1 fruit fly cellular context compared by ENCODE assay signal in the genomic region with DNA sequence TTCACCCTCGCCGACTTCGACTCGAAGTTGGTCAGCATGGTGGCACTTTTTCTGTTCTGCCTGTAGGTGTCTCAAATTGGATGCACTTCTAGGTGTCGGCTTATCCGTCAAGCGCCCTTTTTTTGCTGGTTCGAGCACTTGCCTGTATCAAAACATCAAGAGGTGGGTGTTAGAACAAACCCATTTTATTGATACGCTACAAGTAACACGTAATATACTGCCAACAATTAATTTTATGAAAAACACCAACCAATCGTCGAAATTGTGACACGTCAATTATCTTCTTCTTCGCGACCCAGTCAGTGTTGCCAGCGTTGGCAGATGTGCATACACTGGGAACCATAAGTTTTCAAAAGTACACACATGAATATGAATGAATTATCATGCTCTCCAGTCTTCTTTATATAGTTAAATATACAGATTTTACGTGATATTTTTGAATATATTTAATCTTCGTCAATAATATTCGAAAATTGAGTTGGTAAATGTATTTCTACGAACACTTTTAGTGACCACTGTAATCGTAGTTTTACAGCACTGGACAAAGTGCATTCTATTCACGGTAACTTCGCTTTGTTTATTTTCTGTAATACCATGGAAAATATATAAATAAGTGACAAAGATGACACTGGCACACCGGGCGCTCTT.
TF ChIP-seq lines count a peak whose summit lies in the region.

A gene (minus strand): TSS at position 280 of the 648 bp plus-strand sequence.
A gene (plus strand): TSS at position 548 of the 648 bp plus-strand sequence.

TF ChIP-seq in whole organism, embryonic, 481 proteins besides CTCF, POLR2A, EP300 and RAD21 (continued from another document and continues in another):
- peak; percentile 71 for TF ChIP-seq CG5180 (GFP tag; optimal IDR thresholded peaks at IDR 0.05; lab: Kevin White, UChicago)
- TF ChIP-seq CG9437 (GFP tag; optimal IDR thresholded peaks at IDR 0.05; lab: Kevin White, UChicago): peak; percentile 94
- TF ChIP-seq CG16815 (GFP tag; optimal IDR thresholded peaks at IDR 0.05; lab: Kevin White, UChicago): peak; percentile 95
- peak; percentile 96 for TF ChIP-seq H15 (GFP tag; IDR thresholded peaks at IDR 0.05; lab: Robert Waterston, UW)
- peak; percentile 88 for TF ChIP-seq tx (GFP tag; optimal IDR thresholded peaks at IDR 0.05; lab: Kevin White, UChicago)
- TF ChIP-seq mld (GFP tag; IDR thresholded peaks at IDR 0.05; lab: Robert Waterston, UW; ENCODE audit: partially characterized antibody): no peak
- peak; percentile 95 for TF ChIP-seq CG2202 (tag; optimal IDR thresholded peaks at IDR 0.05; lab: Kevin White, UChicago)
- no peak for TF ChIP-seq CG1832 (GFP tag; optimal IDR thresholded peaks at IDR 0.05; lab: Kevin White, UChicago)
- peak; percentile 24 for TF ChIP-seq gfzf (GFP tag; optimal IDR thresholded peaks at IDR 0.05; lab: Kevin White, UChicago)
- TF ChIP-seq Lhr (GFP tag; optimal IDR thresholded peaks at IDR 0.05; lab: Kevin White, UChicago): peak; percentile 88
- TF ChIP-seq Mrtf (GFP tag; IDR thresholded peaks at IDR 0.05; lab: Robert Waterston, UW): peak; percentile 95
- TF ChIP-seq Max (GFP tag; optimal IDR thresholded peaks at IDR 0.05; lab: Kevin White, UChicago): peak; percentile 93
- peak; percentile 90 for TF ChIP-seq CG10147 (GFP tag; optimal IDR thresholded peaks at IDR 0.05; lab: Kevin White, UChicago)
- TF ChIP-seq eve (GFP tag; optimal IDR thresholded peaks at IDR 0.05; lab: Kevin White, UChicago): no peak
- TF ChIP-seq eyg (GFP tag; optimal IDR thresholded peaks at IDR 0.05; lab: Kevin White, UChicago): peak; percentile 83
- peak; percentile 89 for TF ChIP-seq Usf (GFP tag; optimal IDR thresholded peaks at IDR 0.05; lab: Kevin White, UChicago)
- peak; percentile 86 for TF ChIP-seq Hmx (GFP tag; optimal IDR thresholded peaks at IDR 0.05; lab: Kevin White, UChicago)
- TF ChIP-seq fd96Cb (tag; optimal IDR thresholded peaks at IDR 0.05; lab: Kevin White, UChicago): peak; percentile 91
- peak; percentile 96 for TF ChIP-seq Fer3 (tag; optimal IDR thresholded peaks at IDR 0.05; lab: Kevin White, UChicago)
- TF ChIP-seq NC2β (GFP tag; optimal IDR thresholded peaks at IDR 0.05; lab: Kevin White, UChicago): peak; percentile 88
- TF ChIP-seq CG14965 (GFP tag; optimal IDR thresholded peaks at IDR 0.05; lab: Kevin White, UChicago; ENCODE audit: borderline replicate concordance): peak; percentile 47
- TF ChIP-seq Med (GFP tag; lab: Kevin White, UChicago): peak; percentile 99
- TF ChIP-seq CG4820 (GFP tag; optimal IDR thresholded peaks at IDR 0.05; lab: Kevin White, UChicago): peak; percentile 88
- peak; percentile 91 for TF ChIP-seq pum (GFP tag; optimal IDR thresholded peaks at IDR 0.05; lab: Kevin White, UChicago)
- TF ChIP-seq CG11696 (GFP tag; IDR thresholded peaks at IDR 0.05; lab: Robert Waterston, UW): peak; percentile 88
- TF ChIP-seq MBD-R2 (GFP tag; IDR thresholded peaks at IDR 0.05; lab: Robert Waterston, UW): peak; percentile 99
- TF ChIP-seq Elba2 (GFP tag; optimal IDR thresholded peaks at IDR 0.05; lab: Kevin White, UChicago): peak; percentile 87
- peak; percentile 96 for TF ChIP-seq bab2 (GFP tag; optimal IDR thresholded peaks at IDR 0.05; lab: Kevin White, UChicago)
- no peak for TF ChIP-seq Asciz (GFP tag; optimal IDR thresholded peaks at IDR 0.05; lab: Kevin White, UChicago)
- peak; percentile 92 for TF ChIP-seq ssp (GFP tag; IDR thresholded peaks at IDR 0.05; lab: Robert Waterston, UW)
- peak; percentile 95 for TF ChIP-seq CG1233 (GFP tag; optimal IDR thresholded peaks at IDR 0.05; lab: Kevin White, UChicago)
- no peak for TF ChIP-seq z (GFP tag; IDR thresholded peaks at IDR 0.05; lab: Robert Waterston, UW)
- peak; percentile 85 for TF ChIP-seq grn (GFP tag; optimal IDR thresholded peaks at IDR 0.05; lab: Kevin White, UChicago)
- TF ChIP-seq CG2120 (GFP tag; optimal IDR thresholded peaks at IDR 0.05; lab: Kevin White, UChicago): peak; percentile 98
- TF ChIP-seq CG11247 (GFP tag; IDR thresholded peaks at IDR 0.05; lab: Robert Waterston, UW): peak; percentile 94
- TF ChIP-seq CG12104 (GFP tag; optimal IDR thresholded peaks at IDR 0.05; lab: Kevin White, UChicago): peak; percentile 95
- peak; percentile 93 for TF ChIP-seq tin (GFP tag; optimal IDR thresholded peaks at IDR 0.05; lab: Kevin White, UChicago)
- TF ChIP-seq CG32772 (GFP tag; IDR thresholded peaks at IDR 0.05; lab: Robert Waterston, UW): peak; percentile 96
- peak; percentile 99 for TF ChIP-seq CG7839 (tag; optimal IDR thresholded peaks at IDR 0.05; lab: Kevin White, UChicago)
- TF ChIP-seq CG34224 (GFP tag; IDR thresholded peaks at IDR 0.05; lab: Robert Waterston, UW; ENCODE audit: partially characterized antibody): 0 out of 3 replicates have a peak, but pooled peaks have one; percentile 38
- peak; percentile 87 for TF ChIP-seq peb (GFP tag; IDR thresholded peaks at IDR 0.05; lab: Robert Waterston, UW)
- peak; percentile 92 for TF ChIP-seq BtbVII (GFP tag; optimal IDR thresholded peaks at IDR 0.05; lab: Kevin White, UChicago)
- TF ChIP-seq CG17359 (tag; optimal IDR thresholded peaks at IDR 0.05; lab: Kevin White, UChicago): peak; percentile 95
- TF ChIP-seq NFAT (GFP tag; IDR thresholded peaks at IDR 0.05; lab: Robert Waterston, UW): peak; percentile 96
- peak; percentile 83 for TF ChIP-seq scrt (GFP tag; optimal IDR thresholded peaks at IDR 0.05; lab: Kevin White, UChicago)
- peak; percentile 95 for TF ChIP-seq CG15601 (tag; optimal IDR thresholded peaks at IDR 0.05; lab: Kevin White, UChicago)
- TF ChIP-seq B-H2 (GFP tag; optimal IDR thresholded peaks at IDR 0.05; lab: Kevin White, UChicago): peak; percentile 94
- TF ChIP-seq CG3726 (GFP tag; IDR thresholded peaks at IDR 0.05; lab: Robert Waterston, UW): peak; percentile 93
- TF ChIP-seq CG31388 (GFP tag; optimal IDR thresholded peaks at IDR 0.05; lab: Kevin White, UChicago): peak; percentile 89
- TF ChIP-seq MTF-1 (GFP tag; optimal IDR thresholded peaks at IDR 0.05; lab: Kevin White, UChicago; ENCODE audit: borderline replicate concordance): peak; percentile 83
- peak; percentile 95 for TF ChIP-seq CG1529 (GFP tag; optimal IDR thresholded peaks at IDR 0.05; lab: Kevin White, UChicago)
- no peak for TF ChIP-seq unc-4 (GFP tag; IDR thresholded peaks at IDR 0.05; lab: Robert Waterston, UW; ENCODE audit: partially characterized antibody)
- TF ChIP-seq phol (tag; optimal IDR thresholded peaks at IDR 0.05; lab: Kevin White, UChicago): peak; percentile 93
- TF ChIP-seq CG34376 (GFP tag; optimal IDR thresholded peaks at IDR 0.05; lab: Kevin White, UChicago): peak; percentile 89
- TF ChIP-seq CG6791 (GFP tag; IDR thresholded peaks at IDR 0.05; lab: Robert Waterston, UW; ENCODE audit: partially characterized antibody): no peak
- TF ChIP-seq Rx (GFP tag; IDR thresholded peaks at IDR 0.05; lab: Robert Waterston, UW): peak; percentile 92
- peak; percentile 97 for TF ChIP-seq Abd-B (GFP tag; optimal IDR thresholded peaks at IDR 0.05; lab: Kevin White, UChicago)
- TF ChIP-seq CG15073 (GFP tag; optimal IDR thresholded peaks at IDR 0.05; lab: Kevin White, UChicago): peak; percentile 78
- TF ChIP-seq Dip2 (GFP tag; IDR thresholded peaks at IDR 0.05; lab: Robert Waterston, UW): peak; percentile 53
- TF ChIP-seq CrebB (tag; optimal IDR thresholded peaks at IDR 0.05; lab: Kevin White, UChicago): peak; percentile 95
- TF ChIP-seq Gug (GFP tag; IDR thresholded peaks at IDR 0.05; lab: Robert Waterston, UW): peak; percentile 90
- peak; percentile 91 for TF ChIP-seq CG12744 (GFP tag; optimal IDR thresholded peaks at IDR 0.05; lab: Kevin White, UChicago)
- TF ChIP-seq CG1024 (GFP tag; IDR thresholded peaks at IDR 0.05; lab: Robert Waterston, UW): peak; percentile 77
- TF ChIP-seq CG10274 (GFP tag; optimal IDR thresholded peaks at IDR 0.05; lab: Kevin White, UChicago): peak; percentile 61
- TF ChIP-seq dati (GFP tag; IDR thresholded peaks at IDR 0.05; lab: Robert Waterston, UW): peak; percentile 88
- TF ChIP-seq dm (GFP tag; optimal IDR thresholded peaks at IDR 0.05; lab: Kevin White, UChicago): peak; percentile 82
- TF ChIP-seq usp (GFP tag; optimal IDR thresholded peaks at IDR 0.05; lab: Kevin White, UChicago): no peak
- peak; percentile 98 for TF ChIP-seq otp (GFP tag; IDR thresholded peaks at IDR 0.05; lab: Robert Waterston, UW)
- peak; percentile 95 for TF ChIP-seq CG9215 (GFP tag; IDR thresholded peaks at IDR 0.05; lab: Robert Waterston, UW)
- TF ChIP-seq CG17829 (tag; optimal IDR thresholded peaks at IDR 0.05; lab: Kevin White, UChicago): peak; percentile 95
- peak; percentile 94 for TF ChIP-seq CG8765 (GFP tag; IDR thresholded peaks at IDR 0.05; lab: Robert Waterston, UW)
- TF ChIP-seq Pdp1 (GFP tag; optimal IDR thresholded peaks at IDR 0.05; lab: Kevin White, UChicago): peak; percentile 93 to 96
- TF ChIP-seq ap (GFP tag; IDR thresholded peaks at IDR 0.05; lab: Robert Waterston, UW): peak; percentile 97
- TF ChIP-seq HLH3B (GFP tag; IDR thresholded peaks at IDR 0.05; lab: Robert Waterston, UW): peak; percentile 95
- TF ChIP-seq Ssrp (tag; optimal IDR thresholded peaks at IDR 0.05; lab: Kevin White, UChicago): peak; percentile 96
- peak; percentile 84 for TF ChIP-seq fu2 (GFP tag; optimal IDR thresholded peaks at IDR 0.05; lab: Kevin White, UChicago)
- TF ChIP-seq vfl (GFP tag; optimal IDR thresholded peaks at IDR 0.05; lab: Kevin White, UChicago): peak; percentile 94
- peak; percentile 98 for TF ChIP-seq CG32767 (GFP tag; IDR thresholded peaks at IDR 0.05; lab: Robert Waterston, UW)
- peak; percentile 88 for TF ChIP-seq ERR (GFP tag; optimal IDR thresholded peaks at IDR 0.05; lab: Kevin White, UChicago)
- peak; percentile 98 for TF ChIP-seq unpg (GFP tag; optimal IDR thresholded peaks at IDR 0.05; lab: Kevin White, UChicago)
- TF ChIP-seq her (GFP tag; optimal IDR thresholded peaks at IDR 0.05; lab: Kevin White, UChicago): peak; percentile 69
- peak; percentile 91 for TF ChIP-seq CG10979 (tag; optimal IDR thresholded peaks at IDR 0.05; lab: Kevin White, UChicago)
- no peak for TF ChIP-seq D (optimal IDR thresholded peaks at IDR 0.05; lab: Kevin White, UChicago)
- peak; percentile 88 for TF ChIP-seq D (GFP tag; optimal IDR thresholded peaks at IDR 0.05; lab: Kevin White, UChicago)
- TF ChIP-seq CG2678 (tag; optimal IDR thresholded peaks at IDR 0.05; lab: Kevin White, UChicago): peak; percentile 97
- TF ChIP-seq rib (GFP tag; IDR thresholded peaks at IDR 0.05; lab: Robert Waterston, UW): peak; percentile 97
- peak; percentile 95 for TF ChIP-seq stc (GFP tag; IDR thresholded peaks at IDR 0.05; lab: Robert Waterston, UW)
- TF ChIP-seq CG3281 (GFP tag; optimal IDR thresholded peaks at IDR 0.05; lab: Kevin White, UChicago): peak; percentile 91
- TF ChIP-seq Drgx (GFP tag; IDR thresholded peaks at IDR 0.05; lab: Robert Waterston, UW): peak; percentile 96
- TF ChIP-seq kay (GFP tag; optimal IDR thresholded peaks at IDR 0.05; lab: Kevin White, UChicago): peak; percentile 91
- peak; percentile 85 for TF ChIP-seq Atf3 (GFP tag; optimal IDR thresholded peaks at IDR 0.05; lab: Kevin White, UChicago)
- peak; percentile 65 for TF ChIP-seq en (GFP tag; optimal IDR thresholded peaks at IDR 0.05; lab: Kevin White, UChicago)
- TF ChIP-seq CG10267 (tag; optimal IDR thresholded peaks at IDR 0.05; lab: Kevin White, UChicago): peak; percentile 100
- peak; percentile 65 for TF ChIP-seq danr (GFP tag; IDR thresholded peaks at IDR 0.05; lab: Robert Waterston, UW)
- peak; percentile 78 for TF ChIP-seq CkIIα-i1 (GFP tag; IDR thresholded peaks at IDR 0.05; lab: Robert Waterston, UW)
- TF ChIP-seq ftz-f1 (GFP tag; optimal IDR thresholded peaks at IDR 0.05; lab: Kevin White, UChicago): peak; percentile 39
- peak; percentile 62 for TF ChIP-seq CG10565 (GFP tag; optimal IDR thresholded peaks at IDR 0.05; lab: Kevin White, UChicago)
- TF ChIP-seq CG33557 (GFP tag; optimal IDR thresholded peaks at IDR 0.05; lab: Kevin White, UChicago): peak; percentile 95
- peak; percentile 92 for TF ChIP-seq Lim3 (GFP tag; IDR thresholded peaks at IDR 0.05; lab: Robert Waterston, UW)
- TF ChIP-seq Jarid2 (GFP tag; optimal IDR thresholded peaks at IDR 0.05; lab: Kevin White, UChicago): peak; percentile 11
- TF ChIP-seq bigmax (GFP tag; optimal IDR thresholded peaks at IDR 0.05; lab: Kevin White, UChicago): peak; percentile 20
- peak; percentile 96 for TF ChIP-seq lbe (GFP tag; optimal IDR thresholded peaks at IDR 0.05; lab: Kevin White, UChicago)
- no peak for TF ChIP-seq HLHmδ (GFP tag; optimal IDR thresholded peaks at IDR 0.05; lab: Kevin White, UChicago)
- peak; percentile 98 for TF ChIP-seq CoRest (tag; optimal IDR thresholded peaks at IDR 0.05; lab: Kevin White, UChicago)
- TF ChIP-seq CG11560 (tag; IDR thresholded peaks at IDR 0.05; lab: Robert Waterston, UW): peak; percentile 87
- TF ChIP-seq sens (GFP tag; lab: Kevin White, UChicago): peak; percentile 99
- TF ChIP-seq CG8290 (GFP tag; optimal IDR thresholded peaks at IDR 0.05; lab: Kevin White, UChicago): peak; percentile 97
- peak; percentile 79 to 85 for TF ChIP-seq CG8290 (tag; optimal IDR thresholded peaks at IDR 0.05; lab: Kevin White, UChicago)
- TF ChIP-seq Hr51 (GFP tag; optimal IDR thresholded peaks at IDR 0.05; lab: Kevin White, UChicago): peak; percentile 93 to 97
- TF ChIP-seq caup (GFP tag; optimal IDR thresholded peaks at IDR 0.05; lab: Kevin White, UChicago; ENCODE audit: severe bottlenecking): peak; percentile 94
- peak; percentile 95 for TF ChIP-seq ase (GFP tag; IDR thresholded peaks at IDR 0.05; lab: Robert Waterston, UW)
- peak; percentile 93 for TF ChIP-seq ATbp (GFP tag; optimal IDR thresholded peaks at IDR 0.05; lab: Kevin White, UChicago)
- TF ChIP-seq CG15696 (tag; optimal IDR thresholded peaks at IDR 0.05; lab: Kevin White, UChicago): peak; percentile 85
- TF ChIP-seq CG1792 (GFP tag; optimal IDR thresholded peaks at IDR 0.05; lab: Kevin White, UChicago): peak; percentile 75
- peak; percentile 91 for TF ChIP-seq CG5245 (GFP tag; optimal IDR thresholded peaks at IDR 0.05; lab: Kevin White, UChicago)
- peak; percentile 93 for TF ChIP-seq pho (GFP tag; optimal IDR thresholded peaks at IDR 0.05; lab: Kevin White, UChicago)
- peak; percentile 95 for TF ChIP-seq Mad (GFP tag; optimal IDR thresholded peaks at IDR 0.05; lab: Kevin White, UChicago)
- peak; percentile 95 for TF ChIP-seq lab (GFP tag; optimal IDR thresholded peaks at IDR 0.05; lab: Kevin White, UChicago)
- no peak for TF ChIP-seq sqz (GFP tag; optimal IDR thresholded peaks at IDR 0.05; lab: Kevin White, UChicago)
- no peak for TF ChIP-seq cad (GFP tag; optimal IDR thresholded peaks at IDR 0.05; lab: Kevin White, UChicago)
- TF ChIP-seq Fer2 (tag; optimal IDR thresholded peaks at IDR 0.05; lab: Kevin White, UChicago): peak; percentile 89
- TF ChIP-seq HLH54F (GFP tag; optimal IDR thresholded peaks at IDR 0.05; lab: Kevin White, UChicago): peak; percentile 93
- peak; percentile 27 for TF ChIP-seq pros (GFP tag; optimal IDR thresholded peaks at IDR 0.05; lab: Kevin White, UChicago)
